Worm (Caenorhabditis elegans) whole organism, early embryonic: ENCODE measurements around the gene ZK1307.7.

Experiments used
- F13C5.2 ChIP-seq: sonication (generic microtip); optimal IDR thresholded peaks from 2 replicates; lab custom pipeline; 2017; ENCODE audit warnings: mild to moderate bottlenecking, missing genetic modification characterization, inconsistent platforms, missing compliant biosample characterization
- ama-1 ChIP-seq: fragments of 150-350 bp; optimal IDR thresholded peaks from 2 replicates; lab custom pipeline; 2014
- pes-1 ChIP-seq: fragments of 200-800 bp; sonication (Bioruptor generic); IDR thresholded peaks from 2 replicates; pipeline ENCODE4 v1.3.6; 2022; ENCODE audit warnings: missing genetic modification reagents, missing genetic modification characterization, missing compliant biosample characterization
- scrt-1 ChIP-seq: fragments of 200-800 bp; sonication (Bioruptor generic); IDR thresholded peaks from 2 replicates; pipeline ENCODE4 v1.3.6; 2022; ENCODE audit warnings: missing genetic modification characterization, missing compliant biosample characterization
- sea-1 ChIP-seq: fragments of 200-800 bp; sonication (Bioruptor generic); conservative IDR thresholded peaks from 2 replicates; pipeline ENCODE4 v1.3.6; 2022; ENCODE audit warnings: missing genetic modification characterization, missing compliant biosample characterization
- tbx-37 ChIP-seq: fragments of 200-800 bp; sonication (Bioruptor generic); conservative IDR thresholded peaks from 2 replicates; pipeline ENCODE4 v1.3.6; 2022; ENCODE audit warnings: missing genetic modification reagents, missing genetic modification characterization, missing compliant biosample characterization

DNA sequence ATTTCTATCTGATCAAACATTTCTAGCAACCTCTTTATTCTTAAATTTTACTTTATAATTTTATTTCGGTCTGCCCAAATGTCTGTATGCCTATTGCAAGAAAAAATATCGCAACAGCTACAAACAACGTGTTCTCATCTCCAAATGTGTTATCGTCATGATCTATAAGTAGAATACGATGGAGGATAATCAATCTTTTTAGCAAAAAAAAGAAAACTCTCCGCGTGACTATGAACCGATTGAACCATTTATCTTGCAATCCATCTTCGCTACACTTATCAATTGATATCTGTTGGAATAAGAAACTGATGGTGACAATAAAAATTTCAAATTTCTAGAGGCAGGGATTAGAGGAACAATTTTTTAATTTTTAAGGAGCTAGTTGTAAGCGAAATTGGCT, 30.4 kb upstream of the ZK1307.7 start:
- TF ChIP-seq ama-1 (lab: Kevin White, UChicago) = no peak
- TF ChIP-seq pes-1 = no peak
- no peak for TF ChIP-seq scrt-1 (GFP tag; lab: Robert Waterston, UW)
- TF ChIP-seq F13C5.2 = no peak
- TF ChIP-seq sea-1 = no peak
- TF ChIP-seq tbx-37 = no peak
